Fruit fly (Drosophila melanogaster) whole organism, prepupa: ENCODE results near the gene CG15638.

Experiments
- CG6854 ChIP-seq: fragments of 200-800 bp; sonication (Bioruptor generic); optimal IDR thresholded peaks from 2 replicates; lab custom pipeline; 2017; ENCODE audit warnings: missing biosample characterization, mild to moderate bottlenecking, missing genetic modification characterization
- Ets21C ChIP-seq: fragments of 200-800 bp; sonication (Bioruptor generic); optimal IDR thresholded peaks from 3 replicates; lab custom pipeline; 2016; ENCODE audit warnings: missing biosample characterization, missing genetic modification characterization
- OdsH ChIP-seq: fragments of 200-800 bp; sonication (Bioruptor generic); optimal IDR thresholded peaks from 3 replicates; lab custom pipeline; 2016; ENCODE audit warnings: missing biosample characterization, missing genetic modification characterization
- ss ChIP-seq, 2 experiments: fragments of 200-800 bp; sonication (Bioruptor generic); optimal IDR thresholded peaks; 2 replicates in 1 of 2; 3 replicates in 1 of 2; lab custom pipeline; 2017 to 2018; ENCODE audit warnings: mild to moderate bottlenecking in 2 of 2, missing biosample characterization in 2 of 2, missing genetic modification characterization in 2 of 2, moderate library complexity in 1 of 2

DNA sequence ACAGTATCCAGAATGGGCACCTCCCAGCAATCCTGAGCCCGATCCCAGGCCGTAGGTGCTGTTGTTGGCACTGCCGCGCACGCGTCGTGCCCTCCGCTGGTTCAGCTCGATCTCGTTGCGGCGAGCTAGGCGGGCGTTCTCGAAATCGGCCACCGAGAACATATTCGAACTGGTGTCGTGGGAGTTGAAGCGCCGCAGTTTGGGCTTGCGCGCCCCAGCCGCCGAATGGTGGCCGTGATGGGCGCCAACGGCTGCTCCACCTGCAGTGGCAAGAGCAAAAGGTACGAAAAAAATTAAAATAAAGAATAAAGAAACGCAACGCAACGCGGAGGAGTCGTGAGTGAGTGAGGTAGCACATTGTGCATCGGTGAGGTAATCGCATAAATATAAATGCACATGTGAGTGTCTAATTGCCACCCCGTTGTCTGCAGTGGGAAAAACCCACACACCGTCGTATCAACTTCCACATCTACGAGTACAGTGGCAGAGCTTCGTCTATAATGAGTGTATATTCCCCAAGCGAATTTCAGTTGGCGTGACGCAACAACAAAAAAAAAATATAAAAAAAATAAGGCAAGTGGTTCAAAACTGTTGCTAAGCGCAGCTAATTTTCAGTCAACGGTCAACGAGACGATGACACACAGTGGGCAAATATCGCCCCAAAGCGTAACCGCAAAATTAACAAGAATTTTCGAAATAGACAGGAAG lies 25.9 kb downstream of the CG15638 start:
- TF ChIP-seq CG6854 (GFP tag; lab: Kevin White, UChicago) (no peak), OdsH (GFP tag; lab: Kevin White, UChicago) (no peak), ss (GFP tag; optimal IDR thresholded peaks at IDR 0.05; lab: Kevin White, UChicago) (no peak), Ets21C (no peak)
